Worm (Caenorhabditis elegans) whole organism, young adult: ENCODE results near the gene C54G7.1.

Source experiments
- him-1 ChIP-seq: sonication (generic microtip); optimal IDR thresholded peaks from 2 replicates; lab custom pipeline; 2016; ENCODE audit warnings: missing genotype, missing genetic modification reagents, missing genetic modification characterization, missing compliant biosample characterization
- lin-35 ChIP-seq, 3 experiments: fragments of 150-350 bp in 2 of 3; sonication (generic microtip) in 1 of 3; optimal IDR thresholded peaks; 2 replicates each; lab custom pipeline; 2014 to 2018; ENCODE audit warnings: missing biosample characterization in 3 of 3, missing genetic modification characterization in 3 of 3, missing genetic modification reagents in 3 of 3
- rec-8 ChIP-seq, 2 experiments: sonication (generic microtip); optimal IDR thresholded peaks; 2 replicates each; lab custom pipeline; 2016; ENCODE audit warnings: mild to moderate bottlenecking in 2 of 2, missing genetic modification characterization in 2 of 2, missing genetic modification reagents in 2 of 2, missing genotype in 2 of 2, missing biosample characterization in 1 of 2, missing compliant biosample characterization in 1 of 2, moderate library complexity in 1 of 2

DNA sequence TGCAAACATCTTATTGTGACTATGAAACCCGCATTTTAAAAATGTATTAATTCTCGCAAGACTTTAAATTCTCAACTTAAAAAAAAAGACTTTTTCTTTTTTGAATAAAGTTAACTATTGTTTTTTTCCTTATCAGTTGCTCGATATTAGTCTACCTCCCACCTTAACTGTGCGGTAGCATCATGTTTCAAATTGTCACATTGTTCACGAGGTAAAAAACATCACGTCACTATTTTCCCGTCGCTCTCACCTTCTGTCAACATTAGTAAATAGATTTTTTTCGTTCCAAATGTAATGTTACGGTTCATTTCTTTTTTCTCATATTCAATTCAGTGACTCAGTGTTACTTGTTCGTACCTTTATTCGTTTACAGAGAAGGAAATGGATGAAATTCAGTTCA lies 27.4 kb upstream of the C54G7.1 start:
- TF ChIP-seq rec-8 (tag; optimal IDR thresholded peaks at IDR 0.05; lab: Kevin White, UChicago) (no peak), him-1 (tag; lab: Kevin White, UChicago) (no peak), lin-35 (GFP tag; optimal IDR thresholded peaks at IDR 0.05; lab: Kevin White, UChicago) (no peak)
